Worm (Caenorhabditis elegans) whole organism, L4 larva: ENCODE data around the gene acdh-11.
A peak's percentile ranks its signal among the peaks of the same experiment; 100 is the strongest.

ENCODE experiments used
- F26F4.8 ChIP-seq: fragments of 200-800 bp; sonication (Bioruptor generic); conservative IDR thresholded peaks from 2 replicates; pipeline ENCODE4 v1.3.6; 2022; ENCODE audit warnings: missing genetic modification characterization, missing compliant biosample characterization
- F49E8.2 ChIP-seq: sonication (generic microtip); optimal IDR thresholded peaks from 2 replicates; lab custom pipeline; 2016; ENCODE audit warnings: missing compliant biosample characterization, mild to moderate bottlenecking, missing genetic modification characterization, borderline replicate concordance
- T26A8.4 ChIP-seq: fragments of 200-800 bp; sonication (Bioruptor generic); IDR thresholded peaks from 2 replicates; pipeline ENCODE4 v1.3.6; 2022; ENCODE audit warnings: missing genetic modification characterization, missing compliant biosample characterization
- Y5F2A.4 ChIP-seq: fragments of 200-800 bp; sonication (Bioruptor generic); optimal IDR thresholded peaks from 2 replicates; lab custom pipeline; 2018; ENCODE audit warnings: mild to moderate bottlenecking, missing genetic modification characterization, missing compliant biosample characterization
- ceh-20 ChIP-seq: fragments of 200-800 bp; sonication (Bioruptor generic); IDR thresholded peaks from 2 replicates; pipeline ENCODE4 v1.3.6; 2022; ENCODE audit warnings: missing genetic modification reagents, missing genetic modification characterization, missing compliant biosample characterization
- ceh-32 ChIP-seq: sonication (generic microtip); optimal IDR thresholded peaks from 2 replicates; lab custom pipeline; 2016; ENCODE audit warnings: mild to moderate bottlenecking, missing genetic modification characterization, missing compliant biosample characterization; ENCODE audit not compliant: poor library complexity
- ceh-44 ChIP-seq: fragments of 200-800 bp; sonication (Bioruptor generic); IDR thresholded peaks from 2 replicates; pipeline ENCODE4 v1.3.6; 2022; ENCODE audit warnings: missing genetic modification reagents, missing genetic modification characterization, missing compliant biosample characterization
- ceh-62 ChIP-seq: sonication (generic microtip); optimal IDR thresholded peaks from 2 replicates; lab custom pipeline; 2017; ENCODE audit warnings: missing biosample characterization, missing genetic modification characterization
- ces-1 ChIP-seq: fragments of 150-350 bp; sonication (generic microtip); optimal IDR thresholded peaks from 4 replicates; lab custom pipeline; 2014; ENCODE audit warnings: missing biosample characterization, missing genetic modification reagents, missing genetic modification characterization
- cey-2 ChIP-seq: sonication (generic microtip); optimal IDR thresholded peaks from 3 replicates; lab custom pipeline; 2017; ENCODE audit warnings: missing genetic modification characterization, mild to moderate bottlenecking, missing compliant biosample characterization, antibody characterized with exemption, borderline replicate concordance; ENCODE audit not compliant: insufficient read depth
- daf-12 ChIP-seq: fragments of 150-350 bp; optimal IDR thresholded peaks from 2 replicates; lab custom pipeline; 2014; ENCODE audit warnings: missing biosample characterization, missing genetic modification reagents, missing genetic modification characterization
- daf-16 ChIP-seq, 3 experiments: sonication (generic microtip); optimal IDR thresholded peaks; 2 replicates each; lab custom pipeline; 2016 to 2017; ENCODE audit warnings: missing genetic modification characterization in 3 of 3, missing genetic modification reagents in 3 of 3, mild to moderate bottlenecking in 2 of 3, missing compliant biosample characterization in 2 of 3, missing biosample characterization in 1 of 3, moderate library complexity in 1 of 3
- daf-19 ChIP-seq: fragments of 200-800 bp; sonication (Bioruptor generic); conservative IDR thresholded peaks from 2 replicates; pipeline ENCODE4 v1.3.6; 2022; ENCODE audit warnings: missing genetic modification characterization, missing compliant biosample characterization
- daf-8 ChIP-seq: fragments of 200-800 bp; sonication (Bioruptor generic); IDR thresholded peaks from 2 replicates; pipeline ENCODE4 v1.3.6; 2022; ENCODE audit warnings: missing genetic modification characterization, missing compliant biosample characterization
- dmd-6 ChIP-seq: fragments of 200-800 bp; sonication (Bioruptor generic); IDR thresholded peaks from 2 replicates; pipeline ENCODE4 v1.3.6; 2022; ENCODE audit warnings: missing genetic modification reagents, missing genetic modification characterization, missing compliant biosample characterization
- dmd-8 ChIP-seq: fragments of 200-800 bp; sonication (Bioruptor generic); IDR thresholded peaks from 2 replicates; pipeline ENCODE4 v1.3.6; 2022; ENCODE audit warnings: missing genetic modification characterization, missing compliant biosample characterization
- dmd-9 ChIP-seq: fragments of 200-800 bp; sonication (Bioruptor generic); IDR thresholded peaks from 2 replicates; pipeline ENCODE4 v1.3.6; 2022; ENCODE audit warnings: missing genetic modification reagents, missing genetic modification characterization, missing compliant biosample characterization
- dpl-1 ChIP-seq: fragments of 150-350 bp; optimal IDR thresholded peaks from 2 replicates; lab custom pipeline; 2014; ENCODE audit warnings: missing biosample characterization, missing genetic modification reagents, missing genetic modification characterization
- duxl-1 ChIP-seq: sonication (generic microtip); optimal IDR thresholded peaks from 2 replicates; lab custom pipeline; 2016; ENCODE audit warnings: mild to moderate bottlenecking, missing genetic modification characterization, moderate library complexity, missing compliant biosample characterization; ENCODE audit not compliant: poor library complexity
- dve-1 ChIP-seq: sonication (generic microtip); optimal IDR thresholded peaks from 2 replicates; lab custom pipeline; 2017; ENCODE audit warnings: antibody characterized with exemption, mild to moderate bottlenecking, missing genetic modification characterization, missing compliant biosample characterization; ENCODE audit not compliant: insufficient read depth
- fkh-10 ChIP-seq: fragments of 150-350 bp; optimal IDR thresholded peaks from 2 replicates; lab custom pipeline; 2014; ENCODE audit warnings: missing biosample characterization, missing genetic modification reagents, missing genetic modification characterization
- fos-1 ChIP-seq: fragments of 150-350 bp; optimal IDR thresholded peaks from 2 replicates; lab custom pipeline; 2014; ENCODE audit warnings: missing biosample characterization, missing genetic modification characterization
- gei-8 ChIP-seq: fragments of 200-800 bp; sonication (Bioruptor generic); optimal IDR thresholded peaks from 2 replicates; lab custom pipeline; 2018; ENCODE audit warnings: mild to moderate bottlenecking, missing genetic modification characterization, missing compliant biosample characterization
- hmg-1.1 ChIP-seq: fragments of 200-800 bp; sonication (Bioruptor generic); IDR thresholded peaks from 2 replicates; pipeline ENCODE4 v1.3.6; 2022; ENCODE audit warnings: missing genetic modification reagents, missing genetic modification characterization, missing compliant biosample characterization
- jun-1 ChIP-seq: fragments of 150-350 bp; optimal IDR thresholded peaks from 2 replicates; lab custom pipeline; 2014; ENCODE audit warnings: missing biosample characterization, missing genetic modification reagents, missing genetic modification characterization
- lim-7 ChIP-seq: fragments of 200-800 bp; sonication (Bioruptor generic); IDR thresholded peaks from 2 replicates; pipeline ENCODE4 v1.3.6; 2022; ENCODE audit warnings: missing genetic modification characterization, missing compliant biosample characterization
- lin-15B ChIP-seq: fragments of 150-350 bp; sonication (generic microtip); optimal IDR thresholded peaks from 3 replicates; lab custom pipeline; 2014; ENCODE audit warnings: missing biosample characterization, missing genetic modification characterization
- lin-29 ChIP-seq: fragments of 200-800 bp; sonication (Bioruptor generic); IDR thresholded peaks from 2 replicates; pipeline ENCODE4 v1.3.6; 2022; ENCODE audit warnings: missing genetic modification reagents, missing genetic modification characterization, missing compliant biosample characterization
- lir-3 ChIP-seq: sonication (generic microtip); optimal IDR thresholded peaks from 2 replicates; lab custom pipeline; 2016; ENCODE audit warnings: mild to moderate bottlenecking, missing genetic modification characterization, missing compliant biosample characterization
- lsy-2 ChIP-seq, 2 experiments: fragments of 150-350 bp in 1 of 2; sonication (generic microtip) in 1 of 2; optimal IDR thresholded peaks; 2 replicates each; lab custom pipeline; 2014 to 2017; ENCODE audit warnings: missing biosample characterization in 2 of 2, missing genetic modification characterization in 2 of 2
- mes-2 ChIP-seq: sonication (generic microtip); optimal IDR thresholded peaks from 2 replicates; lab custom pipeline; 2016; ENCODE audit warnings: missing genotype, mild to moderate bottlenecking, missing genetic modification characterization, missing compliant biosample characterization; ENCODE audit not compliant: poor library complexity, severe bottlenecking
- mxl-2 ChIP-seq: fragments of 200-800 bp; sonication (Bioruptor generic); conservative IDR thresholded peaks from 2 replicates; pipeline ENCODE4 v1.3.6; 2022; ENCODE audit warnings: missing genetic modification reagents, missing genetic modification characterization, missing compliant biosample characterization
- nhr-10 ChIP-seq: fragments of 150-350 bp; optimal IDR thresholded peaks from 2 replicates; lab custom pipeline; 2014; ENCODE audit warnings: missing biosample characterization, missing genetic modification characterization
- nhr-28 ChIP-seq: fragments of 150-350 bp; optimal IDR thresholded peaks from 2 replicates; lab custom pipeline; 2014; ENCODE audit warnings: missing biosample characterization, missing genetic modification characterization
- nhr-41 ChIP-seq: fragments of 200-800 bp; sonication (Bioruptor generic); IDR thresholded peaks from 2 replicates; pipeline ENCODE4 v1.3.6; 2022; ENCODE audit warnings: missing genetic modification reagents, missing genetic modification characterization, missing compliant biosample characterization
- nhr-48 ChIP-seq: sonication (generic microtip); optimal IDR thresholded peaks from 2 replicates; lab custom pipeline; 2016; ENCODE audit warnings: mild to moderate bottlenecking, missing genetic modification characterization, missing compliant biosample characterization
- nhr-76 ChIP-seq: fragments of 150-350 bp; optimal IDR thresholded peaks from 2 replicates; lab custom pipeline; 2014; ENCODE audit warnings: missing biosample characterization, missing genetic modification characterization
- nhr-77 ChIP-seq: fragments of 150-350 bp; optimal IDR thresholded peaks from 2 replicates; lab custom pipeline; 2014; ENCODE audit warnings: missing biosample characterization, missing genetic modification characterization
- php-3 ChIP-seq: fragments of 200-800 bp; sonication (Bioruptor generic); IDR thresholded peaks from 2 replicates; pipeline ENCODE4 v1.3.6; 2022; ENCODE audit warnings: missing genetic modification reagents, missing genetic modification characterization, missing compliant biosample characterization
- pqm-1 ChIP-seq: sonication (generic microtip); optimal IDR thresholded peaks from 2 replicates; lab custom pipeline; 2017; ENCODE audit warnings: missing biosample characterization, missing genetic modification characterization
- rbr-2 ChIP-seq: sonication (generic microtip); optimal IDR thresholded peaks from 2 replicates; lab custom pipeline; 2016; ENCODE audit warnings: missing genotype, missing genetic modification characterization, missing compliant biosample characterization
- sdz-12 ChIP-seq: fragments of 200-800 bp; sonication (Bioruptor generic); optimal IDR thresholded peaks from 2 replicates; lab custom pipeline; 2018; ENCODE audit warnings: mild to moderate bottlenecking, missing genetic modification characterization, missing compliant biosample characterization
- skn-1 ChIP-seq: fragments of 150-350 bp; optimal IDR thresholded peaks from 2 replicates; lab custom pipeline; 2014; ENCODE audit warnings: missing biosample characterization, missing genetic modification characterization
- snpc-1.2 ChIP-seq: fragments of 200-800 bp; sonication (Bioruptor generic); IDR thresholded peaks from 2 replicates; pipeline ENCODE4 v1.3.6; 2022; ENCODE audit warnings: missing genetic modification reagents, missing genetic modification characterization, missing compliant biosample characterization
- spr-1 ChIP-seq: sonication (generic microtip); optimal IDR thresholded peaks from 2 replicates; lab custom pipeline; 2016; ENCODE audit warnings: mild to moderate bottlenecking, missing genetic modification characterization, missing compliant biosample characterization
- spr-3 ChIP-seq: fragments of 200-800 bp; sonication (Bioruptor generic); optimal IDR thresholded peaks from 2 replicates; lab custom pipeline; 2018; ENCODE audit warnings: mild to moderate bottlenecking, missing genetic modification characterization, missing compliant biosample characterization
- tra-1 ChIP-seq: fragments of 200-800 bp; sonication (Bioruptor generic); IDR thresholded peaks from 2 replicates; pipeline ENCODE4 v1.3.6; 2022; ENCODE audit warnings: missing genetic modification reagents, missing genetic modification characterization, missing compliant biosample characterization
- unc-39 ChIP-seq: sonication (generic microtip); optimal IDR thresholded peaks from 2 replicates; lab custom pipeline; 2017; ENCODE audit warnings: missing biosample characterization, missing genetic modification characterization
- unc-62 ChIP-seq, 3 experiments: fragments of 150-350 bp in 1 of 3; sonication (generic microtip); optimal IDR thresholded peaks in 2 of 3; peaks in 1 of 3; 1 replicate in 1 of 3; 2 replicates in 2 of 3; lab custom pipeline; 2014 to 2017; ENCODE audit warnings: missing biosample characterization in 3 of 3, missing genetic modification characterization in 3 of 3, missing genetic modification reagents in 3 of 3, missing genotype in 1 of 3
- vab-7 ChIP-seq: fragments of 200-800 bp; sonication (Bioruptor generic); IDR thresholded peaks from 2 replicates; pipeline ENCODE4 v1.3.6; 2022; ENCODE audit warnings: missing genetic modification reagents, missing genetic modification characterization, missing compliant biosample characterization

The acdh-11 gene

ce11 chrIII:10533310-10533709 is 32.7 kb upstream of the acdh-11 start:
- TF ChIP-seq nhr-28 (tag; lab: Kevin White, UChicago) (peak; percentile 94), dve-1 (tag; lab: Kevin White, UChicago) (peak; percentile 86), fkh-10 (GFP tag; lab: Kevin White, UChicago) (no peak), dmd-8 (GFP tag; lab: Robert Waterston, UW) (no peak), mes-2 (tag; lab: Kevin White, UChicago) (no peak), spr-3 (GFP tag; lab: Kevin White, UChicago) (no peak), lsy-2 (tag; optimal IDR thresholded peaks at IDR 0.05; lab: Kevin White, UChicago) (peak in 1 of 2 experiments; percentile 38), jun-1 (peak; percentile 55), rbr-2 (peak; percentile 7), mxl-2 (GFP tag; lab: Robert Waterston, UW) (no peak), snpc-1.2 (GFP tag; lab: Robert Waterston, UW) (no peak), T26A8.4 (GFP tag; lab: Robert Waterston, UW) (0 out of 2 replicates have a peak, but pooled peaks have one; percentile 33), ceh-62 (tag; lab: Kevin White, UChicago) (no peak), php-3 (GFP tag; lab: Robert Waterston, UW) (peak; percentile 48), lin-15B (tag; lab: Kevin White, UChicago) (no peak), duxl-1 (tag; lab: Kevin White, UChicago) (no peak), nhr-76 (tag; lab: Kevin White, UChicago) (no peak), dpl-1 (GFP tag; lab: Kevin White, UChicago) (peak; percentile 28), sdz-12 (GFP tag; lab: Kevin White, UChicago) (no peak), unc-62 (GFP tag; optimal IDR thresholded peaks at IDR 0.05 in 1 of 2; lab: Kevin White, UChicago) (peak; percentile 3 to 98), unc-62 (tag; optimal IDR thresholded peaks at IDR 0.05; lab: Kevin White, UChicago) (no peak), spr-1 (tag; lab: Kevin White, UChicago) (no peak), vab-7 (GFP tag; lab: Robert Waterston, UW) (no peak), nhr-10 (tag; lab: Kevin White, UChicago) (no peak), daf-12 (tag; lab: Kevin White, UChicago) (no peak), lin-29 (GFP tag; lab: Robert Waterston, UW) (no peak), gei-8 (GFP tag; lab: Kevin White, UChicago) (no peak), ces-1 (GFP tag; lab: Kevin White, UChicago) (no peak), daf-8 (GFP tag; lab: Robert Waterston, UW) (no peak), daf-19 (GFP tag; lab: Robert Waterston, UW) (no peak), ceh-44 (GFP tag; lab: Robert Waterston, UW) (no peak), nhr-41 (peak; percentile 11; the same call in 1 of the 2 replicates), pqm-1 (peak; percentile 97), skn-1 (no peak), lir-3 (tag; lab: Kevin White, UChicago) (no peak), nhr-48 (tag; lab: Kevin White, UChicago) (peak; percentile 69), unc-39 (tag; lab: Kevin White, UChicago) (no peak), hmg-1.1 (GFP tag; lab: Robert Waterston, UW) (no peak), dmd-9 (no peak), lim-7 (GFP tag; lab: Robert Waterston, UW) (no peak), ceh-32 (no peak), Y5F2A.4 (GFP tag; lab: Kevin White, UChicago) (no peak), cey-2 (no peak), tra-1 (GFP tag; lab: Robert Waterston, UW) (peak; percentile 87), F26F4.8 (GFP tag; lab: Robert Waterston, UW) (no peak), nhr-77 (peak; percentile 80), daf-16 (GFP tag; optimal IDR thresholded peaks at IDR 0.05; lab: Kevin White, UChicago) (peak in 1 of 2 experiments; percentile 35), daf-16 (tag; optimal IDR thresholded peaks at IDR 0.05; lab: Kevin White, UChicago) (peak; percentile 87), ceh-20 (GFP tag; lab: Robert Waterston, UW) (0 out of 2 replicates have a peak, but pooled peaks have one; percentile 17), dmd-6 (GFP tag; lab: Robert Waterston, UW) (peak; percentile 94), fos-1 (tag; lab: Kevin White, UChicago) (no peak), F49E8.2 (tag; lab: Kevin White, UChicago) (no peak)
